Worm (Caenorhabditis elegans) whole organism, late embryonic: Measurements from ENCODE around the gene T16H12.13.

Experiments
- C08G9.2 ChIP-seq: sonication (generic microtip); optimal IDR thresholded peaks from 2 replicates; lab custom pipeline; 2016; ENCODE audit warnings: mild to moderate bottlenecking, missing genetic modification characterization, moderate library complexity, missing compliant biosample characterization
- C38D4.7 ChIP-seq: fragments of 200-800 bp; sonication (Bioruptor generic); optimal IDR thresholded peaks from 2 replicates; lab custom pipeline; 2018; ENCODE audit warnings: mild to moderate bottlenecking, missing genetic modification characterization, moderate library complexity, missing compliant biosample characterization
- K02D7.2 ChIP-seq: sonication (generic microtip); optimal IDR thresholded peaks from 2 replicates; lab custom pipeline; 2017; ENCODE audit warnings: mild to moderate bottlenecking, missing genetic modification characterization, missing compliant biosample characterization
- T23F11.4 ChIP-seq: fragments of 200-800 bp; sonication (Bioruptor generic); optimal IDR thresholded peaks from 2 replicates; lab custom pipeline; 2018; ENCODE audit warnings: mild to moderate bottlenecking, missing genetic modification characterization, missing compliant biosample characterization
- ama-1 ChIP-seq: fragments of 150-350 bp; optimal IDR thresholded peaks from 2 replicates; lab custom pipeline; 2014
- ceh-18 ChIP-seq: sonication (generic microtip); optimal IDR thresholded peaks from 2 replicates; lab custom pipeline; 2016; ENCODE audit warnings: missing genetic modification characterization, missing compliant biosample characterization
- ceh-19 ChIP-seq: fragments of 200-800 bp; sonication (Bioruptor generic); optimal IDR thresholded peaks from 2 replicates; lab custom pipeline; 2018; ENCODE audit warnings: mild to moderate bottlenecking, missing genetic modification characterization, missing compliant biosample characterization
- ceh-22 ChIP-seq: sonication (generic microtip); optimal IDR thresholded peaks from 2 replicates; lab custom pipeline; 2017; ENCODE audit warnings: missing biosample characterization, missing genetic modification characterization
- ceh-34 ChIP-seq: sonication (generic microtip); optimal IDR thresholded peaks from 2 replicates; lab custom pipeline; 2016; ENCODE audit warnings: mild to moderate bottlenecking, missing genetic modification characterization, missing compliant biosample characterization
- ceh-48 ChIP-seq: sonication (generic microtip); optimal IDR thresholded peaks from 2 replicates; lab custom pipeline; 2016; ENCODE audit warnings: missing genetic modification characterization, inconsistent platforms, missing compliant biosample characterization
- ceh-9 ChIP-seq: sonication (generic microtip); optimal IDR thresholded peaks from 2 replicates; lab custom pipeline; 2016; ENCODE audit warnings: mild to moderate bottlenecking, missing genetic modification characterization, inconsistent platforms, missing compliant biosample characterization
- che-1 ChIP-seq: sonication (generic microtip); optimal IDR thresholded peaks from 2 replicates; lab custom pipeline; 2016; ENCODE audit warnings: mild to moderate bottlenecking, missing genetic modification characterization, missing compliant biosample characterization
- dve-1 ChIP-seq: sonication (generic microtip); optimal IDR thresholded peaks from 2 replicates; lab custom pipeline; 2017; ENCODE audit warnings: antibody characterized with exemption, mild to moderate bottlenecking, missing genetic modification characterization, missing compliant biosample characterization
- elt-4 ChIP-seq: sonication (generic microtip); optimal IDR thresholded peaks from 2 replicates; lab custom pipeline; 2016; ENCODE audit warnings: missing genetic modification characterization, missing compliant biosample characterization
- eyg-1 ChIP-seq: sonication (generic microtip); optimal IDR thresholded peaks from 2 replicates; lab custom pipeline; 2016; ENCODE audit warnings: missing genotype, missing genetic modification characterization, missing compliant biosample characterization
- fax-1 ChIP-seq: sonication (generic microtip); optimal IDR thresholded peaks from 2 replicates; lab custom pipeline; 2016; ENCODE audit warnings: missing genotype, missing genetic modification characterization, missing compliant biosample characterization
- fkh-10 ChIP-seq: fragments of 150-350 bp; optimal IDR thresholded peaks from 2 replicates; lab custom pipeline; 2014; ENCODE audit warnings: missing biosample characterization, missing genetic modification reagents, missing genetic modification characterization
- gmeb-2 ChIP-seq: sonication (generic microtip); optimal IDR thresholded peaks from 2 replicates; lab custom pipeline; 2016; ENCODE audit warnings: missing genetic modification characterization, inconsistent platforms, missing compliant biosample characterization
- hlh-13 ChIP-seq: fragments of 200-800 bp; sonication (Bioruptor generic); optimal IDR thresholded peaks from 2 replicates; lab custom pipeline; 2018; ENCODE audit warnings: mild to moderate bottlenecking, missing genetic modification characterization, missing compliant biosample characterization
- hlh-15 ChIP-seq: sonication (generic microtip); optimal IDR thresholded peaks from 2 replicates; lab custom pipeline; 2016; ENCODE audit warnings: missing genetic modification characterization, missing compliant biosample characterization
- hlh-30 ChIP-seq: sonication (generic microtip); optimal IDR thresholded peaks from 2 replicates; lab custom pipeline; 2017; ENCODE audit warnings: antibody characterized with exemption, missing genetic modification characterization, missing compliant biosample characterization; ENCODE audit not compliant: insufficient read depth
- lim-6 ChIP-seq: sonication (generic microtip); optimal IDR thresholded peaks from 2 replicates; lab custom pipeline; 2016; ENCODE audit warnings: missing genetic modification characterization, missing compliant biosample characterization
- lin-11 ChIP-seq: fragments of 200-800 bp; sonication (Bioruptor generic); optimal IDR thresholded peaks from 2 replicates; lab custom pipeline; 2018; ENCODE audit warnings: mild to moderate bottlenecking, missing genetic modification characterization, missing compliant biosample characterization
- madf-2 ChIP-seq: sonication (generic microtip); optimal IDR thresholded peaks from 2 replicates; lab custom pipeline; 2017; ENCODE audit warnings: missing genetic modification characterization, missing compliant biosample characterization
- mec-3 ChIP-seq: sonication (generic microtip); optimal IDR thresholded peaks from 2 replicates; lab custom pipeline; 2016; ENCODE audit warnings: borderline replicate concordance, missing genetic modification characterization, missing compliant biosample characterization
- nhr-11 ChIP-seq: fragments of 150-350 bp; optimal IDR thresholded peaks from 2 replicates; lab custom pipeline; 2014; ENCODE audit warnings: missing biosample characterization, missing genetic modification characterization
- nhr-232 ChIP-seq: sonication (generic microtip); optimal IDR thresholded peaks from 2 replicates; lab custom pipeline; 2016; ENCODE audit warnings: missing genetic modification characterization, missing compliant biosample characterization
- npax-4 ChIP-seq: sonication (generic microtip); optimal IDR thresholded peaks from 2 replicates; lab custom pipeline; 2016; ENCODE audit warnings: missing genetic modification characterization, missing compliant biosample characterization
- odd-2 ChIP-seq: sonication (generic microtip); optimal IDR thresholded peaks from 2 replicates; lab custom pipeline; 2017; ENCODE audit warnings: antibody characterized with exemption, mild to moderate bottlenecking, missing genetic modification characterization, missing compliant biosample characterization
- pat-9 ChIP-seq: fragments of 200-800 bp; sonication (Bioruptor generic); optimal IDR thresholded peaks from 2 replicates; lab custom pipeline; 2018; ENCODE audit warnings: mild to moderate bottlenecking, missing genetic modification characterization, moderate library complexity, missing compliant biosample characterization
- pax-1 ChIP-seq: fragments of 150-350 bp; optimal IDR thresholded peaks from 2 replicates; lab custom pipeline; 2014; ENCODE audit warnings: missing biosample characterization, missing genetic modification characterization
- pha-2 ChIP-seq: sonication (generic microtip); optimal IDR thresholded peaks from 2 replicates; lab custom pipeline; 2017; ENCODE audit warnings: mild to moderate bottlenecking, missing genetic modification characterization, missing compliant biosample characterization
- pha-4 ChIP-seq: fragments of 150-350 bp; optimal IDR thresholded peaks from 2 replicates; lab custom pipeline; 2018; ENCODE audit warnings: missing biosample characterization, missing genetic modification reagents, missing genetic modification characterization
- pqm-1 ChIP-seq: sonication (generic microtip); optimal IDR thresholded peaks from 2 replicates; lab custom pipeline; 2016; ENCODE audit warnings: missing genetic modification characterization, missing compliant biosample characterization
- pros-1 ChIP-seq: fragments of 150-350 bp; optimal IDR thresholded peaks from 2 replicates; lab custom pipeline; 2014; ENCODE audit warnings: missing biosample characterization, missing genetic modification reagents, missing genetic modification characterization
- sox-2 ChIP-seq: fragments of 200-800 bp; sonication (Bioruptor generic); IDR thresholded peaks from 2 replicates; pipeline ENCODE4 v1.3.6; 2022; ENCODE audit warnings: missing genetic modification reagents, missing genetic modification characterization, missing compliant biosample characterization
- tbx-2 ChIP-seq: sonication (generic microtip); optimal IDR thresholded peaks from 2 replicates; lab custom pipeline; 2016; ENCODE audit warnings: missing genetic modification characterization, missing compliant biosample characterization
- tbx-7 ChIP-seq: sonication (generic microtip); optimal IDR thresholded peaks from 2 replicates; lab custom pipeline; 2016; ENCODE audit warnings: missing genotype, missing genetic modification characterization, missing compliant biosample characterization
- ttx-3 ChIP-seq: sonication (generic microtip); optimal IDR thresholded peaks from 2 replicates; lab custom pipeline; 2016; ENCODE audit warnings: missing genetic modification reagents, missing genetic modification characterization, missing compliant biosample characterization
- zip-5 ChIP-seq: sonication (generic microtip); optimal IDR thresholded peaks from 2 replicates; lab custom pipeline; 2016; ENCODE audit warnings: missing genetic modification characterization, missing compliant biosample characterization
- ztf-16 ChIP-seq: sonication (generic microtip); optimal IDR thresholded peaks from 2 replicates; lab custom pipeline; 2017; ENCODE audit warnings: missing genetic modification characterization, missing compliant biosample characterization

Gene T16H12.13

DNA sequence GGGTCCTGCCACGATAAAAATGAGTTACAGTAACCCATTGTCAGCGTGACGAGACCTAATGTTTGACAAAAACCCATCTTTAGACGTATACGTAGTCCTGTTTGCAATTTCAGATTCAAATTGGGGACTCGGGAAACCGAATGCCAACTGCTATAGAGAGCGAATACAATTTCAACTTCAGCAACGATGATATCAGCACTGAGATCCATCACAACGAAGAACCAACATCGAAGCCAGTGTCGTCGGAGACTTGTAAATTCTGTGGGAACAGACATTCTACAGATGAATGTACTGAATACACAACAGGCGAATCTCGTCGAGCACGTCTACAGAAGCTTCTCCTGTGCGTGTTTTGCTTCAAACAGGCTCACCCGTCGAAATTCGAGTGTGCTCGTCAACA, 371 bp downstream of the T16H12.13 start:
- no peak for TF ChIP-seq elt-4 (tag; lab: Kevin White, UChicago)
- no peak for TF ChIP-seq ztf-16
- TF ChIP-seq pax-1 (tag; lab: Kevin White, UChicago), result no peak
- no peak for TF ChIP-seq madf-2 (tag; lab: Kevin White, UChicago)
- no peak for TF ChIP-seq hlh-30 (tag; lab: Kevin White, UChicago)
- no peak for TF ChIP-seq pha-2 (tag; lab: Kevin White, UChicago)
- no peak for TF ChIP-seq T23F11.4 (GFP tag; lab: Kevin White, UChicago)
- no peak for TF ChIP-seq ceh-22 (tag; lab: Kevin White, UChicago)
- TF ChIP-seq ceh-48 (tag; lab: Kevin White, UChicago), result no peak
- no peak for TF ChIP-seq npax-4 (tag; lab: Kevin White, UChicago)
- TF ChIP-seq dve-1 (tag; lab: Kevin White, UChicago), result no peak
- no peak for TF ChIP-seq C08G9.2 (tag; lab: Kevin White, UChicago)
- TF ChIP-seq gmeb-2, result no peak
- TF ChIP-seq tbx-2, result no peak
- TF ChIP-seq che-1, result no peak

DNA sequence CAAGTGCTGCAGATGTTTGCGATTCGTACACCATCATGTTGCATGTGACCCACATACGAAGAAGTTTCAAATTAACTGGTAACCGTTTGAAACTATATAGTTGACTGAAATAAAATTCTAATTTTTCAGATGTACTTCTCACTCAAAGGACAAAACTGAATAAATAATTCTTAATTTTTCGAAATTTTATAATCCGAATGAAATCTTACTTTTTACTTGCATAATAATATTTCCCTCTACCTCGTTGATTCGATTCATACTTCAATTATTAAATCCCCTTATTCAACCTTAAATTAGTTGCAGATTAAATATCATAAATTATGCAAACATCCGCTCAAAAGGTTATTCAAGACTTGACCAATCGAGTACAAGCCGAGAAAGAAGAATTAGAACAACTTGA, 780 bp downstream of the T16H12.13 start, which contains the start of gene T16H12.2:
Gene T16H12.2 (plus strand): TSS at position 301 of the 400 bp plus-strand sequence.
- no peak for TF ChIP-seq eyg-1 (tag; lab: Kevin White, UChicago)
- TF ChIP-seq K02D7.2 (tag; lab: Kevin White, UChicago), result no peak
- TF ChIP-seq hlh-13 (GFP tag; lab: Kevin White, UChicago), result no peak
- TF ChIP-seq mec-3 (tag; lab: Kevin White, UChicago), result no peak
- TF ChIP-seq, all 69 proteins: peak for 0

- no peak for TF ChIP-seq ceh-9 (tag; lab: Kevin White, UChicago)
- no peak for TF ChIP-seq pqm-1 (tag; lab: Kevin White, UChicago)
- no peak for TF ChIP-seq hlh-13 (GFP tag; lab: Kevin White, UChicago)
- TF ChIP-seq tbx-7 (tag; lab: Kevin White, UChicago), result no peak
- TF ChIP-seq ceh-19 (GFP tag; lab: Kevin White, UChicago), result no peak
- no peak for TF ChIP-seq K02D7.2 (tag; lab: Kevin White, UChicago)
- TF ChIP-seq nhr-232 (tag; lab: Kevin White, UChicago), result no peak
- no peak for TF ChIP-seq pros-1 (tag; lab: Kevin White, UChicago)
- TF ChIP-seq lin-11 (tag; lab: Kevin White, UChicago), result no peak
- TF ChIP-seq ama-1, result no peak
- no peak for TF ChIP-seq sox-2 (GFP tag; lab: Robert Waterston, UW)
- TF ChIP-seq fkh-10 (GFP tag; lab: Kevin White, UChicago), result no peak
- no peak for TF ChIP-seq ztf-16
- TF ChIP-seq odd-2, result no peak
- TF ChIP-seq pat-9 (tag; lab: Kevin White, UChicago), result no peak
- TF ChIP-seq hlh-15, result no peak
Observed at ce11 chrIII:10088508-10088981, 3.3 kb downstream of the T16H12.13 start, which contains the start of gene hal-2. Gene hal-2 (minus strand): TSS chrIII:10088931.

- no peak for TF ChIP-seq odd-2
- TF ChIP-seq pha-2 (tag; lab: Kevin White, UChicago), result no peak
- no peak for TF ChIP-seq C08G9.2 (tag; lab: Kevin White, UChicago)
- TF ChIP-seq pha-4, result no peak
- no peak for TF ChIP-seq ceh-48 (tag; lab: Kevin White, UChicago)
- TF ChIP-seq T23F11.4 (GFP tag; lab: Kevin White, UChicago), result no peak
- TF ChIP-seq lin-11 (tag; lab: Kevin White, UChicago), result no peak
- no peak for TF ChIP-seq zip-5 (tag; lab: Kevin White, UChicago)
- TF ChIP-seq ceh-34 (tag; lab: Kevin White, UChicago), result no peak
- no peak for TF ChIP-seq lim-6 (tag; lab: Kevin White, UChicago)
- no peak for TF ChIP-seq fax-1 (tag; lab: Kevin White, UChicago)
- TF ChIP-seq C38D4.7, result no peak
- TF ChIP-seq ceh-18, result no peak
- TF ChIP-seq ttx-3 (tag; lab: Kevin White, UChicago), result no peak
- no peak for TF ChIP-seq ztf-16
- TF ChIP-seq nhr-11, result no peak
- TF ChIP-seq mec-3 (tag; lab: Kevin White, UChicago), result no peak
Observed at ce11 chrIII:10090685-10091084, 5.5 kb downstream of the T16H12.13 start, which contains the start of gene gtf-2H2C. Gene gtf-2H2C (minus strand): TSS chrIII:10090785.
